Fruit fly (Drosophila melanogaster) whole organism, embryonic: Measurements from ENCODE around the gene CG12241.
A peak's percentile ranks its signal among the peaks of the same experiment; 100 is the strongest.

Experiments used
- Aef1 ChIP-seq: fragments of 200-800 bp; sonication (Bioruptor generic); IDR thresholded peaks from 3 replicates; pipeline ENCODE4 v1.3.6; 2022; ENCODE audit warnings: missing biosample characterization, missing genetic modification characterization
- Atf6 ChIP-seq: fragments of 200-800 bp; sonication (Bioruptor generic); IDR thresholded peaks from 2 replicates; pipeline ENCODE4 v1.3.6; 2022; ENCODE audit warnings: missing biosample characterization, missing genetic modification characterization
- CG11456 ChIP-seq: fragments of 200-800 bp; sonication (Bioruptor generic); IDR thresholded peaks from 3 replicates; pipeline ENCODE4 v1.3.6; 2022; ENCODE audit warnings: missing biosample characterization, missing genetic modification characterization
- CG11696 ChIP-seq: fragments of 200-800 bp; sonication (Bioruptor generic); IDR thresholded peaks from 2 replicates; pipeline ENCODE4 v1.3.6; 2022; ENCODE audit warnings: missing biosample characterization, missing genetic modification characterization
- CG12071 ChIP-seq: fragments of 200-800 bp; sonication (Bioruptor generic); optimal IDR thresholded peaks from 3 replicates; lab custom pipeline; 2018; ENCODE audit warnings: missing biosample characterization, mild to moderate bottlenecking, missing genetic modification characterization
- CG13894 ChIP-seq: fragments of 200-800 bp; sonication (Bioruptor generic); optimal IDR thresholded peaks from 3 replicates; lab custom pipeline; 2018; ENCODE audit warnings: missing biosample characterization, mild to moderate bottlenecking, missing genetic modification characterization, moderate library complexity
- CG14050 ChIP-seq: fragments of 200-800 bp; sonication (Bioruptor generic); IDR thresholded peaks from 3 replicates; pipeline ENCODE4 v1.3.6; 2022; ENCODE audit warnings: missing biosample characterization, missing genetic modification characterization
- CG17829 ChIP-seq: fragments of 200-800 bp; optimal IDR thresholded peaks from 2 replicates; lab custom pipeline; 2019; ENCODE audit warnings: missing biosample characterization, mild to moderate bottlenecking, missing genetic modification characterization, moderate library complexity
- CG31441 ChIP-seq: fragments of 200-800 bp; sonication (Bioruptor generic); IDR thresholded peaks from 2 replicates; pipeline ENCODE4 v1.3.6; 2022; ENCODE audit warnings: missing biosample characterization, missing genetic modification characterization
- CG34224 ChIP-seq: fragments of 200-800 bp; sonication (Bioruptor generic); IDR thresholded peaks from 3 replicates; pipeline ENCODE4 v1.3.6; 2022; ENCODE audit warnings: missing biosample characterization, missing genetic modification characterization; ENCODE audit not compliant: partially characterized antibody
- CG6689 ChIP-seq: fragments of 200-800 bp; sonication (Bioruptor generic); IDR thresholded peaks from 2 replicates; pipeline ENCODE4 v1.3.6; 2022; ENCODE audit warnings: missing biosample characterization, missing genetic modification characterization
- CG6813 ChIP-seq: fragments of 200-800 bp; sonication (Bioruptor generic); optimal IDR thresholded peaks from 2 replicates; lab custom pipeline; 2017; ENCODE audit warnings: missing biosample characterization, missing genetic modification characterization, mild to moderate bottlenecking, moderate library complexity, missing genetic modification reagents
- CG7357 ChIP-seq: fragments of 200-800 bp; sonication (Bioruptor generic); IDR thresholded peaks from 3 replicates; pipeline ENCODE4 v1.3.6; 2022; ENCODE audit warnings: missing biosample characterization, missing genetic modification characterization
- CG7987 ChIP-seq: fragments of 200-800 bp; sonication (Bioruptor generic); optimal IDR thresholded peaks from 2 replicates; lab custom pipeline; 2018; ENCODE audit warnings: missing biosample characterization, mild to moderate bottlenecking, missing genetic modification characterization, moderate library complexity
- Dad ChIP-seq: fragments of 200-800 bp; sonication (Bioruptor generic); optimal IDR thresholded peaks from 3 replicates; lab custom pipeline; 2016; ENCODE audit warnings: missing biosample characterization, missing genetic modification characterization
- Dek ChIP-seq: fragments of 200-800 bp; sonication (Bioruptor generic); optimal IDR thresholded peaks from 3 replicates; lab custom pipeline; 2019; ENCODE audit warnings: missing biosample characterization, mild to moderate bottlenecking, missing genetic modification characterization, moderate library complexity
- HmgD ChIP-seq: fragments of 200-800 bp; sonication (Bioruptor generic); optimal IDR thresholded peaks from 3 replicates; lab custom pipeline; 2016; ENCODE audit warnings: missing biosample characterization, missing genetic modification characterization
- Hmr ChIP-seq: fragments of 200-800 bp; sonication (Bioruptor generic); optimal IDR thresholded peaks from 3 replicates; lab custom pipeline; 2017; ENCODE audit warnings: mild to moderate bottlenecking, missing biosample characterization, missing genetic modification reagents, missing genetic modification characterization
- Hmx ChIP-seq: fragments of 200-800 bp; sonication (Bioruptor generic); optimal IDR thresholded peaks from 2 replicates; lab custom pipeline; 2016; ENCODE audit warnings: missing biosample characterization, missing genetic modification characterization
- Hr51 ChIP-seq, 2 experiments: fragments of 200-800 bp; sonication (Bioruptor generic); optimal IDR thresholded peaks; 2 replicates in 1 of 2; 3 replicates in 1 of 2; lab custom pipeline; 2016 to 2018; ENCODE audit warnings: missing biosample characterization in 2 of 2, missing genetic modification characterization in 2 of 2, mild to moderate bottlenecking in 1 of 2, moderate library complexity in 1 of 2
- MESR4 ChIP-seq: fragments of 200-800 bp; sonication (Bioruptor generic); optimal IDR thresholded peaks from 2 replicates; lab custom pipeline; 2018; ENCODE audit warnings: missing biosample characterization, mild to moderate bottlenecking, missing genetic modification characterization, moderate library complexity
- Optix ChIP-seq: fragments of 200-800 bp; sonication (Bioruptor generic); IDR thresholded peaks from 3 replicates; pipeline ENCODE4 v1.3.6; 2022; ENCODE audit warnings: missing biosample characterization, missing genetic modification characterization
- Spps ChIP-seq: fragments of 200-800 bp; sonication (Bioruptor generic); optimal IDR thresholded peaks from 2 replicates; lab custom pipeline; 2018; ENCODE audit warnings: missing biosample characterization, mild to moderate bottlenecking, missing genetic modification characterization
- Xbp1 ChIP-seq: fragments of 200-800 bp; sonication (Bioruptor generic); optimal IDR thresholded peaks from 3 replicates; lab custom pipeline; 2016; ENCODE audit warnings: missing biosample characterization, mild to moderate bottlenecking, missing genetic modification characterization
- ap ChIP-seq: fragments of 200-800 bp; sonication (Bioruptor generic); IDR thresholded peaks from 2 replicates; pipeline ENCODE4 v1.3.6; 2022; ENCODE audit warnings: missing biosample characterization, missing genetic modification characterization
- bcd ChIP-seq: fragments of 200-800 bp; sonication (Bioruptor generic); optimal IDR thresholded peaks from 2 replicates; lab custom pipeline; 2017; ENCODE audit warnings: missing biosample characterization, mild to moderate bottlenecking, missing genetic modification characterization
- cas ChIP-seq: fragments of 200-800 bp; sonication (Bioruptor generic); IDR thresholded peaks from 2 replicates; pipeline ENCODE4 v1.3.6; 2022; ENCODE audit warnings: missing biosample characterization, missing genetic modification characterization
- chinmo ChIP-seq: fragments of 200-800 bp; sonication (Bioruptor generic); IDR thresholded peaks from 4 replicates; pipeline ENCODE4 v1.3.6; 2022; ENCODE audit warnings: missing biosample characterization, missing genetic modification characterization; ENCODE audit not compliant: partially characterized antibody
- dysf ChIP-seq: fragments of 200-800 bp; sonication (Bioruptor generic); IDR thresholded peaks from 3 replicates; pipeline ENCODE4 v1.3.6; 2022; ENCODE audit warnings: missing biosample characterization, missing genetic modification characterization
- emc ChIP-seq: fragments of 200-800 bp; sonication (Bioruptor generic); optimal IDR thresholded peaks from 2 replicates; lab custom pipeline; 2016; ENCODE audit warnings: missing biosample characterization, missing genetic modification characterization
- gfzf ChIP-seq: fragments of 200-800 bp; sonication (Bioruptor generic); optimal IDR thresholded peaks from 2 replicates; lab custom pipeline; 2016; ENCODE audit warnings: missing biosample characterization, mild to moderate bottlenecking, missing genetic modification characterization, moderate library complexity
- hbn ChIP-seq: fragments of 200-800 bp; sonication (Bioruptor generic); IDR thresholded peaks from 2 replicates; pipeline ENCODE4 v1.3.6; 2022; ENCODE audit warnings: missing biosample characterization, missing genetic modification characterization; ENCODE audit not compliant: partially characterized antibody
- insv ChIP-seq, 2 experiments: fragments of 200-800 bp; sonication (Bioruptor generic); optimal IDR thresholded peaks; 3 replicates each; lab custom pipeline; 2016 to 2018; ENCODE audit warnings: missing biosample characterization in 2 of 2, missing genetic modification characterization in 2 of 2
- jumu ChIP-seq: fragments of 200-800 bp; sonication (Bioruptor generic); optimal IDR thresholded peaks from 3 replicates; lab custom pipeline; 2016; ENCODE audit warnings: missing biosample characterization, missing genetic modification characterization
- knrl ChIP-seq: fragments of 200-800 bp; sonication (Bioruptor generic); IDR thresholded peaks from 3 replicates; pipeline ENCODE4 v1.3.6; 2022; ENCODE audit warnings: missing biosample characterization, missing genetic modification characterization; ENCODE audit not compliant: partially characterized antibody
- lbe ChIP-seq: fragments of 200-800 bp; sonication (Bioruptor generic); optimal IDR thresholded peaks from 2 replicates; lab custom pipeline; 2016; ENCODE audit warnings: missing biosample characterization, mild to moderate bottlenecking, missing genetic modification characterization
- mld ChIP-seq: fragments of 200-800 bp; sonication (Bioruptor generic); IDR thresholded peaks from 3 replicates; pipeline ENCODE4 v1.3.6; 2022; ENCODE audit warnings: missing biosample characterization, missing genetic modification characterization; ENCODE audit not compliant: partially characterized antibody
- nerfin-1 ChIP-seq: fragments of 200-800 bp; sonication (Bioruptor generic); optimal IDR thresholded peaks from 3 replicates; lab custom pipeline; 2019; ENCODE audit warnings: missing biosample characterization, mild to moderate bottlenecking, missing genetic modification characterization, moderate library complexity
- pnt ChIP-seq: fragments of 200-800 bp; sonication (Bioruptor generic); optimal IDR thresholded peaks from 3 replicates; lab custom pipeline; 2016; ENCODE audit warnings: missing biosample characterization, missing genetic modification characterization
- row ChIP-seq: fragments of 200-800 bp; sonication (Bioruptor generic); IDR thresholded peaks from 3 replicates; pipeline ENCODE4 v1.3.6; 2022; ENCODE audit warnings: missing biosample characterization, missing genetic modification characterization
- scrt ChIP-seq: fragments of 200-800 bp; sonication (Bioruptor generic); optimal IDR thresholded peaks from 2 replicates; lab custom pipeline; 2018; ENCODE audit warnings: missing biosample characterization, mild to moderate bottlenecking, missing genetic modification characterization, moderate library complexity
- sens ChIP-seq: fragments of 200-800 bp; sonication (Bioruptor generic); peaks from one replicate; lab custom pipeline; 2016; ENCODE audit warnings: missing biosample characterization, missing genetic modification characterization
- sna ChIP-seq: fragments of 200-800 bp; sonication (Bioruptor generic); IDR thresholded peaks from 2 replicates; pipeline ENCODE4 v1.3.6; 2022; ENCODE audit warnings: missing biosample characterization, missing genetic modification characterization; ENCODE audit not compliant: partially characterized antibody
- so ChIP-seq: fragments of 200-800 bp; sonication (Bioruptor generic); IDR thresholded peaks from 3 replicates; pipeline ENCODE4 v1.3.6; 2022; ENCODE audit warnings: missing biosample characterization, missing genetic modification characterization
- sob ChIP-seq: fragments of 200-800 bp; sonication (Bioruptor generic); IDR thresholded peaks from 2 replicates; pipeline ENCODE4 v1.3.6; 2022; ENCODE audit warnings: missing biosample characterization, missing genetic modification characterization
- tna ChIP-seq: fragments of 200-800 bp; sonication (Bioruptor generic); IDR thresholded peaks from 2 replicates; pipeline ENCODE4 v1.3.6; 2022; ENCODE audit warnings: missing biosample characterization, missing genetic modification characterization; ENCODE audit not compliant: partially characterized antibody
- trem ChIP-seq: fragments of 200-800 bp; optimal IDR thresholded peaks from 3 replicates; lab custom pipeline; 2019; ENCODE audit warnings: missing biosample characterization, mild to moderate bottlenecking, missing genetic modification characterization, moderate library complexity
- zfh1 ChIP-seq: fragments of 200-800 bp; sonication (Bioruptor generic); IDR thresholded peaks from 3 replicates; pipeline ENCODE4 v1.3.6; 2022; ENCODE audit warnings: missing biosample characterization, missing genetic modification characterization

Gene CG12241

dm6 chr3R:15242186-15243045 lies 23.4 kb downstream of the CG12241 start, which contains the start of the genes tefu and Hsc70-4 (continued):
- TF ChIP-seq Aef1 (GFP tag; lab: Robert Waterston, UW) (peak; percentile 86), CG11696 (GFP tag; lab: Robert Waterston, UW) (peak; percentile 58), gfzf (GFP tag; lab: Kevin White, UChicago) (peak; percentile 96), nerfin-1 (peak; percentile 58), bcd (GFP tag; lab: Kevin White, UChicago) (peak; percentile 85), HmgD (GFP tag; lab: Kevin White, UChicago) (peak; percentile 34), CG7987 (GFP tag; lab: Kevin White, UChicago) (peak; percentile 14), chinmo (GFP tag; lab: Robert Waterston, UW) (peak; percentile 63; the same call in 1 of the 4 replicates), Xbp1 (GFP tag; lab: Kevin White, UChicago) (peak; percentile 90), sob (GFP tag; lab: Robert Waterston, UW) (peak; percentile 77), hbn (GFP tag; lab: Robert Waterston, UW) (no peak), Atf6 (peak; percentile 73), pnt (GFP tag; lab: Kevin White, UChicago) (peak; percentile 85), lbe (no peak), CG7357 (peak; percentile 99), CG14050 (GFP tag; lab: Robert Waterston, UW) (peak; percentile 53; the same call in 2 of the 3 replicates), insv (GFP tag; optimal IDR thresholded peaks at IDR 0.05; lab: Kevin White, UChicago) (peak in 1 of 2 experiments; percentile 30), mld (GFP tag; lab: Robert Waterston, UW) (no peak), trem (tag; lab: Kevin White, UChicago) (peak; percentile 65), Optix (GFP tag; lab: Robert Waterston, UW) (peak; percentile 60; the same call in 2 of the 3 replicates), zfh1 (GFP tag; lab: Robert Waterston, UW) (peak; percentile 63; the same call in 1 of the 3 replicates), emc (no peak), Spps (peak; percentile 1), CG11456 (GFP tag; lab: Robert Waterston, UW) (peak; percentile 89), CG34224 (GFP tag; lab: Robert Waterston, UW) (no peak), CG31441 (GFP tag; lab: Robert Waterston, UW) (peak; percentile 12), Hmr (GFP tag; lab: Kevin White, UChicago) (peak; percentile 14), Hr51 (GFP tag; optimal IDR thresholded peaks at IDR 0.05; lab: Kevin White, UChicago) (peak in 1 of 2 experiments; percentile 70), MESR4 (GFP tag; lab: Kevin White, UChicago) (peak; percentile 61), Dek (tag; lab: Kevin White, UChicago) (peak; percentile 75), row (GFP tag; lab: Robert Waterston, UW) (peak; percentile 93), CG17829 (peak; percentile 73), so (GFP tag; lab: Robert Waterston, UW) (peak; percentile 62; the same call in 1 of the 3 replicates), jumu (peak; percentile 78), Dad (GFP tag; lab: Kevin White, UChicago) (peak; percentile 68), tna (peak; percentile 31; the same call in 1 of the 2 replicates), cas (no peak; the same call in 1 of the 2 replicates), knrl (GFP tag; lab: Robert Waterston, UW) (peak; percentile 39; the same call in 1 of the 3 replicates), scrt (GFP tag; lab: Kevin White, UChicago) (peak; percentile 30), sens (peak; percentile 86), ap (GFP tag; lab: Robert Waterston, UW) (peak; percentile 65; the same call in 1 of the 2 replicates), CG6689 (GFP tag; lab: Robert Waterston, UW) (peak; percentile 82), CG12071 (GFP tag; lab: Kevin White, UChicago) (peak; percentile 25), sna (no peak), dysf (GFP tag; lab: Robert Waterston, UW) (peak; percentile 85), CG13894 (peak; percentile 76), CG6813 (no peak), Hmx (GFP tag; lab: Kevin White, UChicago) (no peak)
